Worm (Caenorhabditis elegans) whole organism, late embryonic: ENCODE data around the gene srpa-72.
A peak's percentile ranks its signal among the peaks of the same experiment; 100 is the strongest.

Experiments used
- F13H6.1 ChIP-seq: sonication (generic microtip); optimal IDR thresholded peaks from 2 replicates; lab custom pipeline; 2016; ENCODE audit warnings: missing genetic modification characterization, missing compliant biosample characterization
- K02D7.2 ChIP-seq: sonication (generic microtip); optimal IDR thresholded peaks from 2 replicates; lab custom pipeline; 2017; ENCODE audit warnings: mild to moderate bottlenecking, missing genetic modification characterization, missing compliant biosample characterization
- Y22D7AL.16 ChIP-seq: sonication (generic microtip); optimal IDR thresholded peaks from 2 replicates; lab custom pipeline; 2016; ENCODE audit warnings: missing genetic modification characterization, missing compliant biosample characterization
- ceh-14 ChIP-seq: sonication (generic microtip); optimal IDR thresholded peaks from 2 replicates; lab custom pipeline; 2016; ENCODE audit warnings: missing genotype, missing genetic modification characterization, missing compliant biosample characterization
- ceh-18 ChIP-seq: sonication (generic microtip); optimal IDR thresholded peaks from 2 replicates; lab custom pipeline; 2016; ENCODE audit warnings: missing genetic modification characterization, missing compliant biosample characterization
- ceh-2 ChIP-seq: sonication (generic microtip); optimal IDR thresholded peaks from 2 replicates; lab custom pipeline; 2016; ENCODE audit warnings: missing genotype, missing genetic modification characterization, missing compliant biosample characterization
- ceh-24 ChIP-seq: sonication (generic microtip); optimal IDR thresholded peaks from 2 replicates; lab custom pipeline; 2016; ENCODE audit warnings: mild to moderate bottlenecking, missing genetic modification characterization, missing compliant biosample characterization
- ceh-31 ChIP-seq: sonication (generic microtip); optimal IDR thresholded peaks from 2 replicates; lab custom pipeline; 2016; ENCODE audit warnings: missing genetic modification characterization, missing compliant biosample characterization
- ceh-45 ChIP-seq: fragments of 200-800 bp; sonication (Bioruptor generic); IDR thresholded peaks from 2 replicates; pipeline ENCODE4 v1.3.6; 2022; ENCODE audit warnings: missing genetic modification reagents, missing genetic modification characterization, missing compliant biosample characterization
- ceh-48 ChIP-seq: sonication (generic microtip); optimal IDR thresholded peaks from 2 replicates; lab custom pipeline; 2016; ENCODE audit warnings: missing genetic modification characterization, inconsistent platforms, missing compliant biosample characterization
- ceh-6 ChIP-seq: fragments of 200-800 bp; sonication (Bioruptor generic); optimal IDR thresholded peaks from 2 replicates; lab custom pipeline; 2018; ENCODE audit warnings: mild to moderate bottlenecking, missing genetic modification characterization, missing compliant biosample characterization
- ceh-9 ChIP-seq: sonication (generic microtip); optimal IDR thresholded peaks from 2 replicates; lab custom pipeline; 2016; ENCODE audit warnings: mild to moderate bottlenecking, missing genetic modification characterization, inconsistent platforms, missing compliant biosample characterization
- dve-1 ChIP-seq: sonication (generic microtip); optimal IDR thresholded peaks from 2 replicates; lab custom pipeline; 2017; ENCODE audit warnings: antibody characterized with exemption, mild to moderate bottlenecking, missing genetic modification characterization, missing compliant biosample characterization
- elt-2 ChIP-seq: sonication (generic microtip); optimal IDR thresholded peaks from 2 replicates; lab custom pipeline; 2016; ENCODE audit warnings: missing genetic modification reagents, missing genetic modification characterization, missing compliant biosample characterization
- elt-4 ChIP-seq: sonication (generic microtip); optimal IDR thresholded peaks from 2 replicates; lab custom pipeline; 2016; ENCODE audit warnings: missing genetic modification characterization, missing compliant biosample characterization
- ets-4 ChIP-seq: sonication (generic microtip); optimal IDR thresholded peaks from 2 replicates; lab custom pipeline; 2016; ENCODE audit warnings: missing genetic modification characterization, missing compliant biosample characterization
- eyg-1 ChIP-seq: sonication (generic microtip); optimal IDR thresholded peaks from 2 replicates; lab custom pipeline; 2016; ENCODE audit warnings: missing genotype, missing genetic modification characterization, missing compliant biosample characterization
- fax-1 ChIP-seq: sonication (generic microtip); optimal IDR thresholded peaks from 2 replicates; lab custom pipeline; 2016; ENCODE audit warnings: missing genotype, missing genetic modification characterization, missing compliant biosample characterization
- fkh-10 ChIP-seq: fragments of 150-350 bp; optimal IDR thresholded peaks from 2 replicates; lab custom pipeline; 2014; ENCODE audit warnings: missing biosample characterization, missing genetic modification reagents, missing genetic modification characterization
- fkh-6 ChIP-seq: sonication (generic microtip); optimal IDR thresholded peaks from 2 replicates; lab custom pipeline; 2016; ENCODE audit warnings: missing genetic modification characterization, missing compliant biosample characterization
- gmeb-2 ChIP-seq: sonication (generic microtip); optimal IDR thresholded peaks from 2 replicates; lab custom pipeline; 2016; ENCODE audit warnings: missing genetic modification characterization, inconsistent platforms, missing compliant biosample characterization
- hlh-13 ChIP-seq: fragments of 200-800 bp; sonication (Bioruptor generic); optimal IDR thresholded peaks from 2 replicates; lab custom pipeline; 2018; ENCODE audit warnings: mild to moderate bottlenecking, missing genetic modification characterization, missing compliant biosample characterization
- hlh-6 ChIP-seq: sonication (generic microtip); optimal IDR thresholded peaks from 2 replicates; lab custom pipeline; 2016; ENCODE audit warnings: missing genotype, missing genetic modification characterization, missing compliant biosample characterization
- lim-6 ChIP-seq: sonication (generic microtip); optimal IDR thresholded peaks from 2 replicates; lab custom pipeline; 2016; ENCODE audit warnings: missing genetic modification characterization, missing compliant biosample characterization
- madf-2 ChIP-seq: sonication (generic microtip); optimal IDR thresholded peaks from 2 replicates; lab custom pipeline; 2017; ENCODE audit warnings: missing genetic modification characterization, missing compliant biosample characterization
- mec-3 ChIP-seq: sonication (generic microtip); optimal IDR thresholded peaks from 2 replicates; lab custom pipeline; 2016; ENCODE audit warnings: borderline replicate concordance, missing genetic modification characterization, missing compliant biosample characterization
- nfya-1 ChIP-seq: sonication (generic microtip); optimal IDR thresholded peaks from 2 replicates; lab custom pipeline; 2017; ENCODE audit warnings: missing genetic modification characterization, mild to moderate bottlenecking, missing compliant biosample characterization, antibody characterized with exemption, moderate library complexity
- nhr-11 ChIP-seq: fragments of 150-350 bp; optimal IDR thresholded peaks from 2 replicates; lab custom pipeline; 2014; ENCODE audit warnings: missing biosample characterization, missing genetic modification characterization
- npax-4 ChIP-seq: sonication (generic microtip); optimal IDR thresholded peaks from 2 replicates; lab custom pipeline; 2016; ENCODE audit warnings: missing genetic modification characterization, missing compliant biosample characterization
- odd-2 ChIP-seq: sonication (generic microtip); optimal IDR thresholded peaks from 2 replicates; lab custom pipeline; 2017; ENCODE audit warnings: antibody characterized with exemption, mild to moderate bottlenecking, missing genetic modification characterization, missing compliant biosample characterization
- pag-3 ChIP-seq: sonication (generic microtip); optimal IDR thresholded peaks from 2 replicates; lab custom pipeline; 2016; ENCODE audit warnings: missing compliant biosample characterization, missing genetic modification characterization, borderline replicate concordance
- pat-9 ChIP-seq: fragments of 200-800 bp; sonication (Bioruptor generic); optimal IDR thresholded peaks from 2 replicates; lab custom pipeline; 2018; ENCODE audit warnings: mild to moderate bottlenecking, missing genetic modification characterization, moderate library complexity, missing compliant biosample characterization
- pha-2 ChIP-seq: sonication (generic microtip); optimal IDR thresholded peaks from 2 replicates; lab custom pipeline; 2017; ENCODE audit warnings: mild to moderate bottlenecking, missing genetic modification characterization, missing compliant biosample characterization
- pha-4 ChIP-seq: fragments of 150-350 bp; optimal IDR thresholded peaks from 2 replicates; lab custom pipeline; 2018; ENCODE audit warnings: missing biosample characterization, missing genetic modification reagents, missing genetic modification characterization
- rnt-1 ChIP-seq: sonication (generic microtip); optimal IDR thresholded peaks from 2 replicates; lab custom pipeline; 2016; ENCODE audit warnings: missing genetic modification characterization, missing compliant biosample characterization
- sdc-2 ChIP-seq: sonication (generic microtip); optimal IDR thresholded peaks from 2 replicates; lab custom pipeline; 2016; ENCODE audit warnings: missing genotype, missing genetic modification characterization, missing compliant biosample characterization
- sox-2 ChIP-seq: fragments of 200-800 bp; sonication (Bioruptor generic); IDR thresholded peaks from 2 replicates; pipeline ENCODE4 v1.3.6; 2022; ENCODE audit warnings: missing genetic modification reagents, missing genetic modification characterization, missing compliant biosample characterization
- sox-4 ChIP-seq: sonication (generic microtip); optimal IDR thresholded peaks from 2 replicates; lab custom pipeline; 2017; ENCODE audit warnings: mild to moderate bottlenecking, missing genetic modification characterization, inconsistent platforms, missing compliant biosample characterization
- syd-9 ChIP-seq: sonication (generic microtip); optimal IDR thresholded peaks from 2 replicates; lab custom pipeline; 2016; ENCODE audit warnings: mild to moderate bottlenecking, missing genetic modification characterization, moderate library complexity, missing compliant biosample characterization
- tbx-2 ChIP-seq: sonication (generic microtip); optimal IDR thresholded peaks from 2 replicates; lab custom pipeline; 2016; ENCODE audit warnings: missing genetic modification characterization, missing compliant biosample characterization
- tbx-7 ChIP-seq: sonication (generic microtip); optimal IDR thresholded peaks from 2 replicates; lab custom pipeline; 2016; ENCODE audit warnings: missing genotype, missing genetic modification characterization, missing compliant biosample characterization
- ttx-3 ChIP-seq: sonication (generic microtip); optimal IDR thresholded peaks from 2 replicates; lab custom pipeline; 2016; ENCODE audit warnings: missing genetic modification reagents, missing genetic modification characterization, missing compliant biosample characterization
- unc-3 ChIP-seq, 2 experiments: fragments of 200-800 bp in 1 of 2; sonication (Bioruptor generic) in 1 of 2; sonication (generic microtip) in 1 of 2; conservative IDR thresholded peaks in 1 of 2; optimal IDR thresholded peaks in 1 of 2; 2 replicates each; pipeline versions ENCODE4 v1.3.6 to Lab custom; 2016 to 2022; ENCODE audit warnings: missing compliant biosample characterization in 2 of 2, missing genetic modification characterization in 2 of 2, missing genetic modification reagents in 1 of 2
- unc-42 ChIP-seq: sonication (generic microtip); optimal IDR thresholded peaks from 2 replicates; lab custom pipeline; 2016; ENCODE audit warnings: missing genotype, missing genetic modification characterization, missing compliant biosample characterization
- zip-5 ChIP-seq: sonication (generic microtip); optimal IDR thresholded peaks from 2 replicates; lab custom pipeline; 2016; ENCODE audit warnings: missing genetic modification characterization, missing compliant biosample characterization

Gene srpa-72

ce11 chrII:2747956-2748621, 39.2 kb upstream of the srpa-72 start:
- TF ChIP-seq ceh-24 = no peak
- TF ChIP-seq Y22D7AL.16 (tag; lab: Kevin White, UChicago) = no peak
- no peak for TF ChIP-seq rnt-1
- no peak for TF ChIP-seq ceh-48 (tag; lab: Kevin White, UChicago)
- no peak for TF ChIP-seq unc-3 (GFP tag; conservative IDR thresholded peaks at IDR 0.05; lab: Robert Waterston, UW)
- TF ChIP-seq unc-3 (tag; optimal IDR thresholded peaks at IDR 0.05; lab: Kevin White, UChicago) = no peak
- no peak for TF ChIP-seq dve-1 (tag; lab: Kevin White, UChicago)
- no peak for TF ChIP-seq ttx-3 (tag; lab: Kevin White, UChicago)
- no peak for TF ChIP-seq ceh-2 (tag; lab: Kevin White, UChicago)
- no peak for TF ChIP-seq fkh-6 (tag; lab: Kevin White, UChicago)
- TF ChIP-seq hlh-6 (tag; lab: Kevin White, UChicago) = no peak
- TF ChIP-seq madf-2 (tag; lab: Kevin White, UChicago) = no peak
- TF ChIP-seq elt-4 = no peak
- no peak for TF ChIP-seq pha-4 (tag; lab: Kevin White, UChicago)
- no peak for TF ChIP-seq F13H6.1 (tag; lab: Kevin White, UChicago)
- TF ChIP-seq pat-9 = no peak
- TF ChIP-seq nfya-1 (tag; lab: Kevin White, UChicago) = peak; percentile 44
- no peak for TF ChIP-seq fkh-10 (GFP tag; lab: Kevin White, UChicago)
- TF ChIP-seq ceh-45 = no peak
- TF ChIP-seq hlh-13 (GFP tag; lab: Kevin White, UChicago) = no peak
- no peak for TF ChIP-seq eyg-1 (tag; lab: Kevin White, UChicago)
- no peak for TF ChIP-seq odd-2 (tag; lab: Kevin White, UChicago)
- peak; percentile 20 for TF ChIP-seq pag-3 (tag; lab: Kevin White, UChicago)
- TF ChIP-seq pha-2 (tag; lab: Kevin White, UChicago) = no peak
- TF ChIP-seq zip-5 = no peak
- TF ChIP-seq nhr-11 = no peak
- no peak for TF ChIP-seq ets-4 (tag; lab: Kevin White, UChicago)
- no peak for TF ChIP-seq sox-2 (GFP tag; lab: Robert Waterston, UW)
- TF ChIP-seq ceh-31 (tag; lab: Kevin White, UChicago) = peak; percentile 82
- no peak for TF ChIP-seq ceh-9 (tag; lab: Kevin White, UChicago)
- TF ChIP-seq sdc-2 (tag; lab: Kevin White, UChicago) = no peak
- TF ChIP-seq ceh-14 = peak; percentile 47
- TF ChIP-seq lim-6 (tag; lab: Kevin White, UChicago) = no peak
- TF ChIP-seq elt-2 (tag; lab: Kevin White, UChicago) = no peak
- no peak for TF ChIP-seq K02D7.2
- TF ChIP-seq ceh-18 (tag; lab: Kevin White, UChicago) = peak; percentile 41
- TF ChIP-seq mec-3 (tag; lab: Kevin White, UChicago) = no peak
- TF ChIP-seq sox-4 (tag; lab: Kevin White, UChicago) = no peak
- no peak for TF ChIP-seq tbx-7
- TF ChIP-seq ceh-6 (GFP tag; lab: Kevin White, UChicago) = no peak
- TF ChIP-seq gmeb-2 (tag; lab: Kevin White, UChicago) = no peak
- TF ChIP-seq npax-4 (tag; lab: Kevin White, UChicago) = no peak
- TF ChIP-seq syd-9 (tag; lab: Kevin White, UChicago) = no peak
- peak; percentile 53 for TF ChIP-seq tbx-2 (tag; lab: Kevin White, UChicago)
- peak; percentile 71 for TF ChIP-seq unc-42
- no peak for TF ChIP-seq fax-1 (tag; lab: Kevin White, UChicago)
